Worm (Caenorhabditis elegans) whole organism, young adult: Measurements from ENCODE around the gene C36A4.11.
"Not testable (repeated sequence)": the region's sequence is repeated elsewhere in the genome, so short reads cannot be mapped to it uniquely, and the experiment has no call there.

Experiments
- C17E4.6 ChIP-seq: fragments of 200-800 bp; sonication (Bioruptor generic); IDR thresholded peaks from 2 replicates; pipeline ENCODE4 v1.3.6; 2022; ENCODE audit warnings: missing genetic modification reagents, missing genetic modification characterization, missing compliant biosample characterization
- T07F8.4 ChIP-seq: sonication (generic microtip); optimal IDR thresholded peaks from 2 replicates; lab custom pipeline; 2016; ENCODE audit warnings: mild to moderate bottlenecking, missing genetic modification characterization, moderate library complexity, missing compliant biosample characterization
- ama-1 ChIP-seq, 3 experiments: fragments of 150-350 bp in 1 of 3; sonication (generic microtip) in 2 of 3; optimal IDR thresholded peaks; 2 replicates each; lab custom pipeline; 2014 to 2018; ENCODE audit warnings: missing biosample characterization in 2 of 3, missing genetic modification characterization in 2 of 3, missing genetic modification reagents in 2 of 3
- aptf-2 ChIP-seq: fragments of 200-800 bp; sonication (Bioruptor generic); conservative IDR thresholded peaks from 2 replicates; pipeline ENCODE4 v1.3.6; 2022; ENCODE audit warnings: missing genetic modification reagents, missing genetic modification characterization, missing compliant biosample characterization
- ceh-40 ChIP-seq: fragments of 200-800 bp; sonication (Bioruptor generic); IDR thresholded peaks from 2 replicates; pipeline ENCODE4 v1.3.6; 2022; ENCODE audit warnings: missing genetic modification characterization, missing compliant biosample characterization
- lin-26 ChIP-seq: fragments of 200-800 bp; sonication (Bioruptor generic); IDR thresholded peaks from 2 replicates; pipeline ENCODE4 v1.3.6; 2022; ENCODE audit warnings: missing genetic modification reagents, missing genetic modification characterization, missing compliant biosample characterization
- sea-2 ChIP-seq: fragments of 200-800 bp; sonication (Bioruptor generic); IDR thresholded peaks from 2 replicates; pipeline ENCODE4 v1.3.6; 2022; ENCODE audit warnings: missing genetic modification characterization, missing compliant biosample characterization
- snpc-4 ChIP-seq, 5 experiments: fragments of 150-350 bp in 1 of 5; sonication (generic microtip) in 4 of 5; optimal IDR thresholded peaks; 2 replicates each; lab custom pipeline; 2014 to 2018; ENCODE audit warnings: missing genetic modification characterization in 5 of 5, missing biosample characterization in 3 of 5, antibody characterized with exemption in 2 of 5, mild to moderate bottlenecking in 2 of 5, missing compliant biosample characterization in 2 of 5, missing genotype in 2 of 5, moderate library complexity in 2 of 5, missing genetic modification reagents in 1 of 5
- unc-130 ChIP-seq: sonication (generic microtip); optimal IDR thresholded peaks from 2 replicates; lab custom pipeline; 2016; ENCODE audit warnings: missing genetic modification reagents, missing genetic modification characterization, missing compliant biosample characterization
- unc-62 ChIP-seq: fragments of 150-350 bp; optimal IDR thresholded peaks from 2 replicates; lab custom pipeline; 2014; ENCODE audit warnings: missing biosample characterization, missing genetic modification reagents, missing genetic modification characterization

DNA sequence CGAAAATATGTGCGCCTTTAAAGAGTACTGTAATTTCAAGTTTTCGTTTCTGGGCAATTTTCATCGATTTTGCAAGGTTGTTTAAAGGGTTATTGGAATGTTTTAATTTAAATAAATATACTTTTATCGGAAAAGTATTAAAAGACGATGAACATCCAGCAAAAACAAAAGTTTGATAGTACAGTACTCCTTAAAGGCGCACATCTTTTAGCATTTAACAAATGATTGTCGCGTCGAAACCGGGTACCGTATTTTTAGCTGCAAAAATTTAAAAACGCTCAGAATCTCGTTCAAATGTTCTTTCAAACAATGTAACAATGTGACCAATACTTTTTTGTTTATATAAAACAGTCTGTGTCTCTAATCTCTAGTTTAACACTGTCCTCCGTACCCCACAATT, at the start of gene C36A4.11:
- TF ChIP-seq ceh-40 (GFP tag; lab: Robert Waterston, UW); C17E4.6 (GFP tag; lab: Robert Waterston, UW); snpc-4 (GFP tag; optimal IDR thresholded peaks at IDR 0.05; lab: Kevin White, UChicago); snpc-4 (tag; optimal IDR thresholded peaks at IDR 0.05; lab: Kevin White, UChicago); lin-26; T07F8.4; aptf-2; sea-2; ama-1 (optimal IDR thresholded peaks at IDR 0.05; lab: Kevin White, UChicago); ama-1 (GFP tag; optimal IDR thresholded peaks at IDR 0.05; lab: Kevin White, UChicago); unc-130; unc-62 (GFP tag; lab: Kevin White, UChicago): not testable (repeated sequence)
